Worm (Caenorhabditis elegans) whole organism, L4 larva: ENCODE data around the gene asp-16.

Source experiments
- F49E8.2 ChIP-seq: sonication (generic microtip); optimal IDR thresholded peaks from 2 replicates; lab custom pipeline; 2016; ENCODE audit warnings: missing compliant biosample characterization, mild to moderate bottlenecking, missing genetic modification characterization, borderline replicate concordance
- Y5F2A.4 ChIP-seq: fragments of 200-800 bp; sonication (Bioruptor generic); optimal IDR thresholded peaks from 2 replicates; lab custom pipeline; 2018; ENCODE audit warnings: mild to moderate bottlenecking, missing genetic modification characterization, missing compliant biosample characterization
- attf-4 ChIP-seq: sonication (generic microtip); optimal IDR thresholded peaks from 3 replicates; lab custom pipeline; 2017; ENCODE audit warnings: missing biosample characterization, missing genetic modification characterization
- dpl-1 ChIP-seq: fragments of 150-350 bp; optimal IDR thresholded peaks from 2 replicates; lab custom pipeline; 2014; ENCODE audit warnings: missing biosample characterization, missing genetic modification reagents, missing genetic modification characterization
- hif-1 ChIP-seq, 2 experiments: sonication (generic microtip); optimal IDR thresholded peaks; 2 replicates each; lab custom pipeline; 2016 to 2017; ENCODE audit warnings: missing compliant biosample characterization in 2 of 2, missing genetic modification characterization in 2 of 2, missing genetic modification reagents in 2 of 2, missing genotype in 2 of 2, mild to moderate bottlenecking in 1 of 2
- lin-13 ChIP-seq: fragments of 150-350 bp; optimal IDR thresholded peaks from 2 replicates; lab custom pipeline; 2014; ENCODE audit warnings: missing biosample characterization, missing genetic modification reagents, missing genetic modification characterization
- lin-39 ChIP-seq: fragments of 150-350 bp; optimal IDR thresholded peaks from 2 replicates; lab custom pipeline; 2014; ENCODE audit warnings: missing biosample characterization, missing genetic modification reagents, missing genetic modification characterization
- nhr-77 ChIP-seq: fragments of 150-350 bp; optimal IDR thresholded peaks from 2 replicates; lab custom pipeline; 2014; ENCODE audit warnings: missing biosample characterization, missing genetic modification characterization
- unc-130 ChIP-seq: sonication (generic microtip); optimal IDR thresholded peaks from 2 replicates; lab custom pipeline; 2016; ENCODE audit warnings: missing genetic modification reagents, missing genetic modification characterization, missing compliant biosample characterization

- TF ChIP-seq unc-130 (GFP tag; lab: Kevin White, UChicago), result no peak
- TF ChIP-seq attf-4 (tag; lab: Kevin White, UChicago), result no peak
- no peak for TF ChIP-seq lin-39 (tag; lab: Kevin White, UChicago)
- TF ChIP-seq F49E8.2 (tag; lab: Kevin White, UChicago), result no peak
- no peak for TF ChIP-seq nhr-77 (tag; lab: Kevin White, UChicago)
- no peak for TF ChIP-seq dpl-1
- TF ChIP-seq Y5F2A.4 (GFP tag; lab: Kevin White, UChicago), result no peak
- no peak for TF ChIP-seq lin-13 (GFP tag; lab: Kevin White, UChicago)
- TF ChIP-seq hif-1 (tag; optimal IDR thresholded peaks at IDR 0.05; lab: Kevin White, UChicago), result no peak
Measured at ce11 chrV:18998045-18998444, 44.4 kb downstream of the asp-16 start, which contains the start of gene tgt-2.
